Worm (Caenorhabditis elegans) whole organism, L4/young adult: ENCODE data around the gene C30F2.5.

Experiments
- W03F9.2 ChIP-seq: fragments of 150-350 bp; optimal IDR thresholded peaks from 2 replicates; lab custom pipeline; 2014; ENCODE audit warnings: missing biosample characterization, missing genetic modification characterization
- dao-5 ChIP-seq: sonication (generic microtip); optimal IDR thresholded peaks from 2 replicates; lab custom pipeline; 2016; ENCODE audit warnings: missing genotype, missing genetic modification characterization, moderate library complexity, missing compliant biosample characterization
- him-1 ChIP-seq: sonication (generic microtip); optimal IDR thresholded peaks from 2 replicates; lab custom pipeline; 2016; ENCODE audit warnings: missing genotype, missing genetic modification reagents, missing genetic modification characterization, missing compliant biosample characterization

DNA sequence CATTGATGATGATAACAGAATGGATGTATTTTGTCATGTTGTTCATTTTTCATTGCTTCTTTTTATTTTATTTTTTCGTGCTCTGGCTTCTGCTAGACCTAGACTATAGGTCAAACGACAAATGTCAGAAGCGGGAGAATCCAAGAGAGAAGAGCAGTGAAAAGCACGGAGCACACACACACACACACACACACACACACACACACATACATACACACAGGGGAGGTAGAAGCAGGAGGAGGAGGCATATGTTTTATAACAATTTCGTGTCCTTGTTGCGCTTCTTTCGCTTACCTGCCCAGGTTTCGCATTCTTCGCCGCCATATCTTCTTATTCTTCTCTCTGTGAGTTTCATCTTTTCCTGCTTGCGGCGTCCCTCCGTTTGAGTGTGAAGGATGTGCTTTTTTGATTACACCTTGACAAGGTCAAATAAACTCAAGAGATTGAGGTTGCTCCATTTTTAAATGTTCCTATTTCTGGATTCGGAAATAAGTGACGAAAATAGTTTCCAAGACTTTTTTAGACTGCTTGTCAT lies 3.7 kb downstream of the C30F2.5 start:
- no peak for TF ChIP-seq him-1
- no peak for TF ChIP-seq W03F9.2 (tag; lab: Kevin White, UChicago)
- TF ChIP-seq dao-5 (tag; lab: Kevin White, UChicago): no peak
